Fruit fly (Drosophila melanogaster): ENCODE data around the gene Toll-9.

Toll-9 gene

dm6 chr3L:20388983-20389382, 22.5 kb upstream of the Toll-9 start (continued):
- TF ChIP-seq CG15601 (tag; optimal IDR thresholded peaks at IDR 0.05) (no peak), CG6854 (GFP tag; optimal IDR thresholded peaks at IDR 0.05) (no peak), CG9932 (GFP tag; IDR thresholded peaks at IDR 0.05) (peak; percentile 58), CG12219 (GFP tag; optimal IDR thresholded peaks at IDR 0.05) (peak; percentile 34), CG4617 (GFP tag; optimal IDR thresholded peaks at IDR 0.05; ENCODE audit: borderline replicate concordance) (no peak)

DNA sequence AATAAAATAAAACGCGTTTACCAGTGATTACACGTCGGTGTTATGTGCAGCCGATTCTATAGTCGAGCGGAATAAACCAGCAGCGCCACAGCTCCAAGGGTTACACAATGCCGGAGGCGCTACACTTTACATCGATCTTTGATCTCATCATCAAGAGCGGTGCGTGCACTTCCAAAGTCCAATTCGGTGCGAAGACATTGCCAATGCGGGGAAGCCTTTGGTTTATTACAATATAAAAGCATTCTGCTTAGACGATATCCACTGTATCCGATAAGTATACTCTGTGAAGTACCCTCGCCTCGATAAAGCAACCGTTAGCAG, 21.3 kb upstream of the Toll-9 start:
- peak; percentile 12 for TF ChIP-seq Deaf1 (tag; optimal IDR thresholded peaks at IDR 0.05)
- TF ChIP-seq CG11093 (GFP tag; IDR thresholded peaks at IDR 0.05) = no peak
- peak in 1 of 2 experiments; percentile 36 for TF ChIP-seq bsh (GFP tag; optimal IDR thresholded peaks at IDR 0.05)
- no peak for TF ChIP-seq CG15073 (GFP tag; optimal IDR thresholded peaks at IDR 0.05)
- TF ChIP-seq nom (GFP tag; optimal IDR thresholded peaks at IDR 0.05) = peak; percentile 75
- TF ChIP-seq cato (GFP tag; optimal IDR thresholded peaks at IDR 0.05; ENCODE audit: borderline replicate concordance) = no peak
- TF ChIP-seq Pdp1 (GFP tag; optimal IDR thresholded peaks at IDR 0.05) = peak in 1 of 2 experiments; percentile 87
- TF ChIP-seq CG6272 (GFP tag; IDR thresholded peaks at IDR 0.05) = no peak
- no peak for TF ChIP-seq rib (GFP tag; IDR thresholded peaks at IDR 0.05)

- TF ChIP-seq CG15514 (GFP tag; optimal IDR thresholded peaks at IDR 0.05) = peak; percentile 19
- peak; percentile 6 for TF ChIP-seq CG15601 (tag; optimal IDR thresholded peaks at IDR 0.05)
- TF ChIP-seq CG11504 (tag; optimal IDR thresholded peaks at IDR 0.05) = no peak
- TF ChIP-seq CG8290 (GFP tag; optimal IDR thresholded peaks at IDR 0.05) = no peak
- TF ChIP-seq CG8290 (tag; optimal IDR thresholded peaks at IDR 0.05) = peak in 1 of 2 experiments; percentile 30
- TF ChIP-seq Sry-δ (GFP tag; optimal IDR thresholded peaks at IDR 0.05) = no peak
- TF ChIP-seq chinmo (GFP tag; IDR thresholded peaks at IDR 0.05; ENCODE audit: partially characterized antibody) = 0 out of 4 replicates have a peak, but pooled peaks have one; percentile 41
- TF ChIP-seq sug (tag; optimal IDR thresholded peaks at IDR 0.05) = peak; percentile 95
- no peak for TF ChIP-seq Bdp1 (GFP tag; optimal IDR thresholded peaks at IDR 0.05)
- TF ChIP-seq caup (GFP tag; optimal IDR thresholded peaks at IDR 0.05; ENCODE audit: severe bottlenecking) = no peak
- TF ChIP-seq Hr78 (GFP tag; optimal IDR thresholded peaks at IDR 0.05) = peak in 1 of 2 experiments; percentile 1
- TF ChIP-seq Poxn (GFP tag; IDR thresholded peaks at IDR 0.05) = no peak
- TF ChIP-seq cwo (GFP tag; optimal IDR thresholded peaks at IDR 0.05) = peak; percentile 72
- no peak for TF ChIP-seq aop (GFP tag; IDR thresholded peaks at IDR 0.05)
- no peak for TF ChIP-seq eyg (GFP tag; optimal IDR thresholded peaks at IDR 0.05)
- TF ChIP-seq CG10366 (GFP tag; IDR thresholded peaks at IDR 0.05) = no peak
- TF ChIP-seq CG10543 (GFP tag; optimal IDR thresholded peaks at IDR 0.05) = peak; percentile 80
- no peak for TF ChIP-seq run (tag; optimal IDR thresholded peaks at IDR 0.05)
- no peak for TF ChIP-seq nom (GFP tag; optimal IDR thresholded peaks at IDR 0.05)
- peak; percentile 77 for TF ChIP-seq exex (tag; optimal IDR thresholded peaks at IDR 0.05)
- no peak for TF ChIP-seq sima (GFP tag; optimal IDR thresholded peaks at IDR 0.05)
- TF ChIP-seq Deaf1 (tag; optimal IDR thresholded peaks at IDR 0.05) = peak; percentile 60
- TF ChIP-seq Awh (GFP tag; IDR thresholded peaks at IDR 0.05) = no peak
- peak; percentile 65 for TF ChIP-seq lab (GFP tag; optimal IDR thresholded peaks at IDR 0.05)
- TF ChIP-seq ERR (GFP tag; optimal IDR thresholded peaks at IDR 0.05) = no peak
- no peak for TF ChIP-seq CG17802 (tag; optimal IDR thresholded peaks at IDR 0.05)
- no peak for TF ChIP-seq twi (tag; optimal IDR thresholded peaks at IDR 0.05)
- no peak for TF ChIP-seq CG5180 (GFP tag; optimal IDR thresholded peaks at IDR 0.05)
- peak; percentile 62 for TF ChIP-seq GATAe (GFP tag; conservative IDR thresholded peaks at IDR 0.05)
- TF ChIP-seq grn (GFP tag; optimal IDR thresholded peaks at IDR 0.05) = peak; percentile 59
- no peak for TF ChIP-seq hkb (optimal IDR thresholded peaks at IDR 0.05)
- TF ChIP-seq hkb (GFP tag; IDR thresholded peaks at IDR 0.05) = 0 out of 2 replicates have a peak, but pooled peaks have one; percentile 14
- no peak for TF ChIP-seq CG31365 (tag; optimal IDR thresholded peaks at IDR 0.05)
- no peak for TF ChIP-seq CG3847 (GFP tag; IDR thresholded peaks at IDR 0.05)
Measured at dm6 chr3L:20387038-20387842, 20.7 kb upstream of the Toll-9 start.

Measured in whole organism, embryonic.